Fruit fly (Drosophila melanogaster) whole organism, prepupa: Measurements from ENCODE around the gene Ugt37A3.
A peak's percentile ranks its signal among the peaks of the same experiment; 100 is the strongest.

Experiments
- Blimp-1 ChIP-seq: fragments of 200-800 bp; sonication (Bioruptor generic); optimal IDR thresholded peaks from 3 replicates; lab custom pipeline; 2017; ENCODE audit warnings: missing biosample characterization, missing genetic modification characterization, mild to moderate bottlenecking, moderate library complexity, missing genetic modification reagents
- CG32006 ChIP-seq: fragments of 200-800 bp; sonication (Bioruptor generic); optimal IDR thresholded peaks from 3 replicates; lab custom pipeline; 2017; ENCODE audit warnings: missing biosample characterization, mild to moderate bottlenecking, missing genetic modification characterization
- Ets21C ChIP-seq: fragments of 200-800 bp; sonication (Bioruptor generic); optimal IDR thresholded peaks from 3 replicates; lab custom pipeline; 2016; ENCODE audit warnings: missing biosample characterization, missing genetic modification characterization
- Hr38 ChIP-seq: sonication (Bioruptor generic); optimal IDR thresholded peaks from 2 replicates; lab custom pipeline; 2016; ENCODE audit warnings: missing biosample characterization, missing genetic modification characterization
- OdsH ChIP-seq: fragments of 200-800 bp; sonication (Bioruptor generic); optimal IDR thresholded peaks from 3 replicates; lab custom pipeline; 2016; ENCODE audit warnings: missing biosample characterization, missing genetic modification characterization
- net ChIP-seq: fragments of 200-800 bp; sonication (Bioruptor generic); optimal IDR thresholded peaks from 3 replicates; lab custom pipeline; 2016; ENCODE audit warnings: missing biosample characterization, missing genetic modification characterization

DNA sequence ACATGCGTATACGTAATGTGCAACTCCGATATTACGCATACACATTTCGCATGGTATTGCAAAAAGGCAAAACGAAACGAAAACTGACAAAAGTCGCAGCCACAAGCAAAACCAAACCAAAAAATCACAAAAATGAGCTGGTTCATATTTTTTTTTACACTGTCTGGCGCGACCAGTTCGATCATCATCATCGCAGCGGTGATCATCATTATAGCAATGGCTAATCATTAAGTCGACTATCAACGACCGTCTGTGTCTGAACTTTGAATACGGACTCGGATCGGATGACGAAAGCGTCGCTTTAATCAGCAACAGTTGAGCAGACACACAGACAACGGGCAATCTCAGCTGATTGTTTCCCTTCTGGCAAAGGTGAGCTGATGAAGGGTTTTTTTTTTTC lies 26.6 kb downstream of the Ugt37A3 start:
- TF ChIP-seq CG32006 (GFP tag; lab: Kevin White, UChicago) (no peak), Hr38 (no peak), OdsH (GFP tag; lab: Kevin White, UChicago) (no peak), Ets21C (no peak), Blimp-1 (GFP tag; lab: Kevin White, UChicago) (no peak), net (peak; percentile 53)
